Worm (Caenorhabditis elegans): ENCODE data around the gene C29E4.13.

DNA sequence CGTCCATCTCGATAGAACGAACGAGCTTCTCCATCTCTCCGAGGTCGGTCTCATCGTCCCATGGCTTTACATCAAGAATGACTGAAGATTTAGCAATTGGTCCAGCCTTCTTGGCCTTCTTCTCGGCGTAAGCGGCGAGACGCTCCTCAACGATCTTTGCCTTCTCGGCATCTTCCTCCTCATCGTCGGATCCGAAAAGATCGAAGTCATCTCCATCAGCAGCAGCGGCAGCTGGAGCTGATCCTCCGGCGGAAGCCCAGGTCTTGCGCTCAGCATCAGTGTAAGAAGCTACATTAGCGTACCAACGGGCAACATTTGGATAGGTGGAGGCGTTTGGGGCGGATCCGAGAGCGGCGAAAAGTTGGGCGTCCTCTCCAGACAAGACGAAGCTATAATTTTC is 44.2 kb upstream of the C29E4.13 start:
- TF ChIP-seq F13H6.1 (tag; optimal IDR thresholded peaks at IDR 0.05) = no peak
- TF ChIP-seq lin-39 (tag; optimal IDR thresholded peaks at IDR 0.05) = no peak
- TF ChIP-seq skn-1 (tag; optimal IDR thresholded peaks at IDR 0.05) = no peak
- TF ChIP-seq unc-39 (tag; optimal IDR thresholded peaks at IDR 0.05) = no peak
- no peak for TF ChIP-seq crh-2 (tag; optimal IDR thresholded peaks at IDR 0.05)
- no peak for TF ChIP-seq elt-3 (tag; optimal IDR thresholded peaks at IDR 0.05)
- TF ChIP-seq nhr-10 (tag; optimal IDR thresholded peaks at IDR 0.05) = no peak
- TF ChIP-seq alr-1 (tag; optimal IDR thresholded peaks at IDR 0.05) = no peak
- no peak for TF ChIP-seq unc-62 (GFP tag; optimal IDR thresholded peaks at IDR 0.05)
- no peak for TF ChIP-seq aly-2 (tag; optimal IDR thresholded peaks at IDR 0.05)
- TF ChIP-seq blmp-1 (tag; optimal IDR thresholded peaks at IDR 0.05; ENCODE audit: insufficient read depth) = no peak

Measured in whole organism, L2 larva.